Fruit fly (Drosophila melanogaster): Measurements from ENCODE around the gene CG3345.

Gene CG3345

dm6 chr2L:221939-222489 is 46.9 kb upstream of the CG3345 start (continued):
- TF ChIP-seq jumu (GFP tag; optimal IDR thresholded peaks at IDR 0.05) (no peak), CG6791 (GFP tag; IDR thresholded peaks at IDR 0.05; ENCODE audit: partially characterized antibody) (no peak), Mad (GFP tag; optimal IDR thresholded peaks at IDR 0.05) (no peak), prd (optimal IDR thresholded peaks at IDR 0.05) (no peak), prd (GFP tag; IDR thresholded peaks at IDR 0.05) (no peak), chn (GFP tag; optimal IDR thresholded peaks at IDR 0.05) (no peak), CG10565 (GFP tag; optimal IDR thresholded peaks at IDR 0.05) (no peak), yki (optimal IDR thresholded peaks at IDR 0.05) (peak; percentile 88), CG11696 (GFP tag; IDR thresholded peaks at IDR 0.05) (no peak), D19A (tag; optimal IDR thresholded peaks at IDR 0.05) (peak; percentile 20), Opbp (GFP tag; IDR thresholded peaks at IDR 0.05; ENCODE audit: partially characterized antibody) (no peak), Med (GFP tag) (peak; percentile 82), Dbx (GFP tag; IDR thresholded peaks at IDR 0.05) (0 out of 3 replicates have a peak, but pooled peaks have one; percentile 16), CG6765 (GFP tag; optimal IDR thresholded peaks at IDR 0.05) (peak; percentile 10), Dad (GFP tag; optimal IDR thresholded peaks at IDR 0.05) (no peak), kah (GFP tag; optimal IDR thresholded peaks at IDR 0.05) (peak; percentile 16), CG16815 (GFP tag; optimal IDR thresholded peaks at IDR 0.05) (no peak), Lim3 (GFP tag; IDR thresholded peaks at IDR 0.05) (no peak), tx (GFP tag; optimal IDR thresholded peaks at IDR 0.05) (no peak), Sox100B (GFP tag; optimal IDR thresholded peaks at IDR 0.05) (no peak), scrt (GFP tag; optimal IDR thresholded peaks at IDR 0.05) (no peak), CG1647 (GFP tag; optimal IDR thresholded peaks at IDR 0.05) (no peak), CG2712 (tag; optimal IDR thresholded peaks at IDR 0.05) (peak; percentile 13), CG8290 (GFP tag; optimal IDR thresholded peaks at IDR 0.05) (no peak), CG8290 (tag; optimal IDR thresholded peaks at IDR 0.05) (peak in 1 of 2 experiments; percentile 10), CG18011 (GFP tag; optimal IDR thresholded peaks at IDR 0.05) (no peak), sens-2 (GFP tag; IDR thresholded peaks at IDR 0.05) (no peak), chm (GFP tag; IDR thresholded peaks at IDR 0.05) (peak; percentile 25), abd-A (tag; optimal IDR thresholded peaks at IDR 0.05) (peak; percentile 93), vvl (GFP tag; IDR thresholded peaks at IDR 0.05) (peak; percentile 78; the same call in 1 of the 2 replicates), CG8281 (tag; optimal IDR thresholded peaks at IDR 0.05) (no peak), odd (GFP tag; optimal IDR thresholded peaks at IDR 0.05) (peak; percentile 31), CG11093 (GFP tag; IDR thresholded peaks at IDR 0.05) (no peak), zf30C (GFP tag; optimal IDR thresholded peaks at IDR 0.05) (peak; percentile 9), schlank (tag; optimal IDR thresholded peaks at IDR 0.05) (no peak), nerfin-1 (tag; optimal IDR thresholded peaks at IDR 0.05) (peak; percentile 11), CG11560 (tag; IDR thresholded peaks at IDR 0.05) (no peak), NK7.1 (GFP tag; optimal IDR thresholded peaks at IDR 0.05) (no peak), HLH4C (GFP tag; IDR thresholded peaks at IDR 0.05; ENCODE audit: partially characterized antibody) (no peak), rib (GFP tag; IDR thresholded peaks at IDR 0.05) (no peak), CG15696 (tag; optimal IDR thresholded peaks at IDR 0.05) (peak; percentile 25), lbe (GFP tag; optimal IDR thresholded peaks at IDR 0.05) (peak; percentile 40), CG6813 (GFP tag; optimal IDR thresholded peaks at IDR 0.05) (no peak), Fer3 (tag; optimal IDR thresholded peaks at IDR 0.05) (no peak), gfzf (GFP tag; optimal IDR thresholded peaks at IDR 0.05) (no peak), CG3281 (GFP tag; optimal IDR thresholded peaks at IDR 0.05) (no peak), sna (GFP tag; IDR thresholded peaks at IDR 0.05; ENCODE audit: partially characterized antibody) (peak; percentile 64; the same call in 1 of the 2 replicates), CG4854 (GFP tag; optimal IDR thresholded peaks at IDR 0.05) (no peak), CG10959 (GFP tag; IDR thresholded peaks at IDR 0.05) (no peak), mirr (GFP tag; optimal IDR thresholded peaks at IDR 0.05) (peak; percentile 9), seq (GFP tag; IDR thresholded peaks at IDR 0.05) (peak; percentile 60)
